Worm (Caenorhabditis elegans) whole organism, L4 larva: ENCODE results near the gene dars-2.

Source experiments
- F44E2.7 ChIP-seq: fragments of 200-800 bp; sonication (Bioruptor generic); IDR thresholded peaks from 2 replicates; pipeline ENCODE4 v2.1.2; 2022; ENCODE audit warnings: missing genetic modification characterization, missing compliant biosample characterization
- F49E8.2 ChIP-seq: sonication (generic microtip); optimal IDR thresholded peaks from 2 replicates; lab custom pipeline; 2016; ENCODE audit warnings: missing compliant biosample characterization, mild to moderate bottlenecking, missing genetic modification characterization, borderline replicate concordance
- T20F7.1 ChIP-seq: fragments of 200-800 bp; sonication (Bioruptor generic); optimal IDR thresholded peaks from 2 replicates; lab custom pipeline; 2018; ENCODE audit warnings: mild to moderate bottlenecking, missing genetic modification characterization, missing compliant biosample characterization
- T26A8.4 ChIP-seq: fragments of 200-800 bp; sonication (Bioruptor generic); IDR thresholded peaks from 2 replicates; pipeline ENCODE4 v1.3.6; 2022; ENCODE audit warnings: missing genetic modification characterization, missing compliant biosample characterization
- Y75B8A.6 ChIP-seq: fragments of 200-800 bp; sonication (Bioruptor generic); IDR thresholded peaks from 2 replicates; pipeline ENCODE4 v1.3.6; 2022; ENCODE audit warnings: missing genetic modification reagents, missing genetic modification characterization, missing compliant biosample characterization
- ZK337.2 ChIP-seq: fragments of 200-800 bp; sonication (Bioruptor generic); IDR thresholded peaks from 2 replicates; pipeline ENCODE4 v1.3.6; 2022; ENCODE audit warnings: missing genetic modification reagents, missing genetic modification characterization, missing compliant biosample characterization
- ZK546.5 ChIP-seq, 2 experiments: sonication (generic microtip); optimal IDR thresholded peaks; 2 replicates each; lab custom pipeline; 2017; ENCODE audit warnings: missing biosample characterization in 2 of 2, missing genetic modification characterization in 2 of 2
- aha-1 ChIP-seq: fragments of 150-350 bp; peaks from one replicate; lab custom pipeline; 2014; ENCODE audit warnings: missing biosample characterization, missing genetic modification characterization
- attf-4 ChIP-seq: sonication (generic microtip); optimal IDR thresholded peaks from 3 replicates; lab custom pipeline; 2017; ENCODE audit warnings: missing biosample characterization, missing genetic modification characterization
- ceh-20 ChIP-seq: fragments of 200-800 bp; sonication (Bioruptor generic); IDR thresholded peaks from 2 replicates; pipeline ENCODE4 v1.3.6; 2022; ENCODE audit warnings: missing genetic modification reagents, missing genetic modification characterization, missing compliant biosample characterization
- ceh-44 ChIP-seq: fragments of 200-800 bp; sonication (Bioruptor generic); IDR thresholded peaks from 2 replicates; pipeline ENCODE4 v1.3.6; 2022; ENCODE audit warnings: missing genetic modification reagents, missing genetic modification characterization, missing compliant biosample characterization
- ceh-82 ChIP-seq: sonication (generic microtip); optimal IDR thresholded peaks from 2 replicates; lab custom pipeline; 2017; ENCODE audit warnings: missing biosample characterization, missing genetic modification characterization
- ces-1 ChIP-seq: fragments of 150-350 bp; sonication (generic microtip); optimal IDR thresholded peaks from 4 replicates; lab custom pipeline; 2014; ENCODE audit warnings: missing biosample characterization, missing genetic modification reagents, missing genetic modification characterization
- daf-16 ChIP-seq, 3 experiments: sonication (generic microtip); optimal IDR thresholded peaks; 2 replicates each; lab custom pipeline; 2016 to 2017; ENCODE audit warnings: missing genetic modification characterization in 3 of 3, missing genetic modification reagents in 3 of 3, mild to moderate bottlenecking in 2 of 3, missing compliant biosample characterization in 2 of 3, missing biosample characterization in 1 of 3, moderate library complexity in 1 of 3
- dmd-6 ChIP-seq: fragments of 200-800 bp; sonication (Bioruptor generic); IDR thresholded peaks from 2 replicates; pipeline ENCODE4 v1.3.6; 2022; ENCODE audit warnings: missing genetic modification reagents, missing genetic modification characterization, missing compliant biosample characterization
- dpl-1 ChIP-seq: fragments of 150-350 bp; optimal IDR thresholded peaks from 2 replicates; lab custom pipeline; 2014; ENCODE audit warnings: missing biosample characterization, missing genetic modification reagents, missing genetic modification characterization
- duxl-1 ChIP-seq: sonication (generic microtip); optimal IDR thresholded peaks from 2 replicates; lab custom pipeline; 2016; ENCODE audit warnings: mild to moderate bottlenecking, missing genetic modification characterization, moderate library complexity, missing compliant biosample characterization; ENCODE audit not compliant: poor library complexity
- fkh-10 ChIP-seq: fragments of 150-350 bp; optimal IDR thresholded peaks from 2 replicates; lab custom pipeline; 2014; ENCODE audit warnings: missing biosample characterization, missing genetic modification reagents, missing genetic modification characterization
- hmg-1.1 ChIP-seq: fragments of 200-800 bp; sonication (Bioruptor generic); IDR thresholded peaks from 2 replicates; pipeline ENCODE4 v1.3.6; 2022; ENCODE audit warnings: missing genetic modification reagents, missing genetic modification characterization, missing compliant biosample characterization
- lim-7 ChIP-seq: fragments of 200-800 bp; sonication (Bioruptor generic); IDR thresholded peaks from 2 replicates; pipeline ENCODE4 v1.3.6; 2022; ENCODE audit warnings: missing genetic modification characterization, missing compliant biosample characterization
- lin-38 ChIP-seq: fragments of 200-800 bp; sonication (Bioruptor generic); IDR thresholded peaks from 2 replicates; pipeline ENCODE4 v1.3.6; 2022; ENCODE audit warnings: missing genetic modification reagents, missing genetic modification characterization, missing compliant biosample characterization
- lin-39 ChIP-seq: fragments of 150-350 bp; optimal IDR thresholded peaks from 2 replicates; lab custom pipeline; 2014; ENCODE audit warnings: missing biosample characterization, missing genetic modification reagents, missing genetic modification characterization
- madf-5 ChIP-seq, 2 experiments: fragments of 200-800 bp; sonication (Bioruptor generic); IDR thresholded peaks; 2 replicates each; pipeline ENCODE4 v1.3.6; 2022; ENCODE audit warnings: missing compliant biosample characterization in 2 of 2, missing genetic modification characterization in 2 of 2
- madf-9 ChIP-seq: fragments of 200-800 bp; sonication (Bioruptor generic); conservative IDR thresholded peaks from 2 replicates; pipeline ENCODE4 v1.3.6; 2022; ENCODE audit warnings: missing genetic modification reagents, missing genetic modification characterization, missing compliant biosample characterization
- mdt-29 ChIP-seq: fragments of 200-800 bp; sonication (Bioruptor generic); IDR thresholded peaks from 2 replicates; pipeline ENCODE4 v1.3.6; 2022; ENCODE audit warnings: missing genetic modification reagents, missing genetic modification characterization, missing compliant biosample characterization
- mep-1 ChIP-seq: fragments of 150-350 bp; sonication (generic microtip); optimal IDR thresholded peaks from 3 replicates; lab custom pipeline; 2014; ENCODE audit warnings: missing biosample characterization, missing genetic modification characterization
- mes-2 ChIP-seq: sonication (generic microtip); optimal IDR thresholded peaks from 2 replicates; lab custom pipeline; 2016; ENCODE audit warnings: missing genotype, mild to moderate bottlenecking, missing genetic modification characterization, missing compliant biosample characterization; ENCODE audit not compliant: poor library complexity, severe bottlenecking
- mxl-2 ChIP-seq: fragments of 200-800 bp; sonication (Bioruptor generic); conservative IDR thresholded peaks from 2 replicates; pipeline ENCODE4 v1.3.6; 2022; ENCODE audit warnings: missing genetic modification reagents, missing genetic modification characterization, missing compliant biosample characterization
- nhr-10 ChIP-seq: fragments of 150-350 bp; optimal IDR thresholded peaks from 2 replicates; lab custom pipeline; 2014; ENCODE audit warnings: missing biosample characterization, missing genetic modification characterization
- nhr-102 ChIP-seq: sonication (generic microtip); optimal IDR thresholded peaks from 2 replicates; lab custom pipeline; 2016; ENCODE audit warnings: mild to moderate bottlenecking, missing genetic modification characterization, moderate library complexity, missing compliant biosample characterization
- nhr-11 ChIP-seq: fragments of 150-350 bp; optimal IDR thresholded peaks from 2 replicates; lab custom pipeline; 2014; ENCODE audit warnings: missing biosample characterization, missing genetic modification characterization
- nhr-237 ChIP-seq: sonication (generic microtip); optimal IDR thresholded peaks from 2 replicates; lab custom pipeline; 2017; ENCODE audit warnings: missing biosample characterization, missing genetic modification characterization
- nhr-28 ChIP-seq: fragments of 150-350 bp; optimal IDR thresholded peaks from 2 replicates; lab custom pipeline; 2014; ENCODE audit warnings: missing biosample characterization, missing genetic modification characterization
- nhr-42 ChIP-seq: fragments of 200-800 bp; sonication (Bioruptor generic); IDR thresholded peaks from 2 replicates; pipeline ENCODE4 v1.3.6; 2022; ENCODE audit warnings: missing genetic modification characterization, missing compliant biosample characterization
- nhr-6 ChIP-seq: fragments of 150-350 bp; optimal IDR thresholded peaks from 2 replicates; lab custom pipeline; 2014; ENCODE audit warnings: missing biosample characterization, missing genetic modification characterization
- nhr-77 ChIP-seq: fragments of 150-350 bp; optimal IDR thresholded peaks from 2 replicates; lab custom pipeline; 2014; ENCODE audit warnings: missing biosample characterization, missing genetic modification characterization
- php-3 ChIP-seq: fragments of 200-800 bp; sonication (Bioruptor generic); IDR thresholded peaks from 2 replicates; pipeline ENCODE4 v1.3.6; 2022; ENCODE audit warnings: missing genetic modification reagents, missing genetic modification characterization, missing compliant biosample characterization
- rbr-2 ChIP-seq: sonication (generic microtip); optimal IDR thresholded peaks from 2 replicates; lab custom pipeline; 2016; ENCODE audit warnings: missing genotype, missing genetic modification characterization, missing compliant biosample characterization
- snpc-4 ChIP-seq: fragments of 150-350 bp; optimal IDR thresholded peaks from 2 replicates; lab custom pipeline; 2014; ENCODE audit warnings: missing biosample characterization, missing genetic modification characterization
- spr-3 ChIP-seq: fragments of 200-800 bp; sonication (Bioruptor generic); optimal IDR thresholded peaks from 2 replicates; lab custom pipeline; 2018; ENCODE audit warnings: mild to moderate bottlenecking, missing genetic modification characterization, missing compliant biosample characterization
- tag-97 ChIP-seq: fragments of 200-800 bp; sonication (Bioruptor generic); IDR thresholded peaks from 2 replicates; pipeline ENCODE4 v1.3.6; 2022; ENCODE audit warnings: missing genetic modification characterization, missing compliant biosample characterization
- ztf-11 ChIP-seq: fragments of 150-350 bp; optimal IDR thresholded peaks from 2 replicates; lab custom pipeline; 2014; ENCODE audit warnings: missing biosample characterization, missing genetic modification characterization
- ztf-7 ChIP-seq: fragments of 150-350 bp; optimal IDR thresholded peaks from 2 replicates; lab custom pipeline; 2014; ENCODE audit warnings: missing biosample characterization, missing genetic modification characterization

The dars-2 gene

DNA sequence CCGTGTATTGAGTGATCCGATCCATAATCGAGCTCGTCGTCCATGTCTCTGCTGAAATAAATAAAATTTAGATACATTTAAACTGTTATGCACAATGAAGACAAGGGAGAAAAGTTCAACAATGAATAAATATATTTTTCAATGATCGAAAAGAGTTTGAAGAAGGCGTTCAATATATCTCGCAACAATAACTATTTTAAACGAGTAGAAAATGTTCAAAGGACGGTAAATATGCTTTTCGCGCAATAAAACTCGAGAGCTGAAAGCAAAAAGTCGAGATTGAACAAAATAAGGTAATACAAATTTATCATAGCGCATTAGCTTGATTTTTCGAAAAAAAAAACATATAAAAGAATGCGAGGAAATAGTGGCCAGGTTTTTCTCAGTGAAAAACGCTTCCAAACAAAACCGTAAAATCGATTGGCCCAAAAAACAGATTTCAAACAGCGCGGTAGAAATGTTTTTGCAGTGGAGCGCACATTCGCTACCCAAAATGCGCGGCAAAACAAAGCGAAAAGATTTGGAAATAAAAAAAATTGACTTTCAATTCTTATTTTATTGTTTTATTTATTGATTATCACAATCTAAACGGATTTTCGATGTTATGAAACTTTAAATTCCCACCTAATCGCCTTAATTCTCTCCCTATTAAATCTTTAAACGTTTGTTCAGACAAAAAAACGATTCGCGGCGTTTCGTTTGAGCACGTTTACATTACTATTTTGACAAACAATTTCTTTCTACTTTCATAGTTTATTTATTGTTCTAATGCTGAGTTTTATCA is 7.5 kb upstream of the dars-2 start, which contains the start of the genes kup-1 and F10C2.4:
TSS of gene kup-1 (minus strand) at position 51 of the 784 bp plus-strand sequence.
TSS of gene F10C2.4 (plus strand) at position 734 of the 784 bp plus-strand sequence.
- TF ChIP-seq hmg-1.1 (GFP tag; lab: Robert Waterston, UW) (no peak), mxl-2 (GFP tag; lab: Robert Waterston, UW) (no peak), ceh-20 (GFP tag; lab: Robert Waterston, UW) (no peak), nhr-6 (tag; lab: Kevin White, UChicago) (peak; percentile 88), aha-1 (tag; lab: Kevin White, UChicago) (peak; percentile 78), lin-38 (GFP tag; lab: Robert Waterston, UW) (peak; percentile 88), madf-5 (GFP tag; IDR thresholded peaks at IDR 0.05; lab: Robert Waterston, UW) (no peak), ZK546.5 (tag; optimal IDR thresholded peaks at IDR 0.05; lab: Kevin White, UChicago) (no peak), nhr-42 (GFP tag; lab: Robert Waterston, UW) (no peak), tag-97 (GFP tag; lab: Robert Waterston, UW) (no peak), nhr-237 (no peak), dpl-1 (GFP tag; lab: Kevin White, UChicago) (peak; percentile 91), F44E2.7 (GFP tag; lab: Robert Waterston, UW) (no peak), nhr-28 (tag; lab: Kevin White, UChicago) (peak; percentile 23), nhr-11 (tag; lab: Kevin White, UChicago) (peak; percentile 16), ztf-11 (tag; lab: Kevin White, UChicago) (no peak), T26A8.4 (GFP tag; lab: Robert Waterston, UW) (no peak), php-3 (no peak), madf-9 (GFP tag; lab: Robert Waterston, UW) (no peak), F49E8.2 (tag; lab: Kevin White, UChicago) (no peak), duxl-1 (tag; lab: Kevin White, UChicago) (no peak), rbr-2 (tag; lab: Kevin White, UChicago) (peak; percentile 28), Y75B8A.6 (GFP tag; lab: Robert Waterston, UW) (no peak), T20F7.1 (peak; percentile 60), mes-2 (peak; percentile 51), daf-16 (GFP tag; optimal IDR thresholded peaks at IDR 0.05; lab: Kevin White, UChicago) (no peak), daf-16 (tag; optimal IDR thresholded peaks at IDR 0.05; lab: Kevin White, UChicago) (peak; percentile 17)

DNA sequence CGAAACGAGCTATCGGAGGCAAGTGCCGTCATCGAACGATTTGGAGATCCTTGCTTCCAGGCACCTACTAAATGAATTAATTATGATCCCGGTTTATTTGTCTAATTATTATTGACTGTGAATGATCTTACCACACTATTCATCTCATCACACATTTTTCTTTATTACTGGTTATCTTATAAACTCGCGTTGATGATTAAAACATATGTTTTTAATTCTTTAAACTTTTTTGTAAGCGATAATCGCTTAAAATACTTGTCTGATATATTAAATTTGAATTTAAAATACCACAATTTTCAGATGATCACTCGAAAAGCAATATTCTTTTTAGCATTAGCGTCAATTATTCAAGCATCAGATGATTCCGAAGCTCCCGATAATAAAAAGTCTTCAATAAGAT is 3.4 kb upstream of the dars-2 start, which contains the start of gene F10C2.5:
TSS of gene F10C2.5 (plus strand) at position 301 of the 400 bp plus-strand sequence.
- TF ChIP-seq attf-4 (tag; lab: Kevin White, UChicago) = no peak
- no peak for TF ChIP-seq ZK546.5 (tag; optimal IDR thresholded peaks at IDR 0.05; lab: Kevin White, UChicago)
- no peak for TF ChIP-seq dpl-1 (GFP tag; lab: Kevin White, UChicago)
- no peak for TF ChIP-seq ztf-7 (tag; lab: Kevin White, UChicago)
- no peak for TF ChIP-seq aha-1 (tag; lab: Kevin White, UChicago)
- TF ChIP-seq ceh-44 (GFP tag; lab: Robert Waterston, UW) = no peak
- no peak for TF ChIP-seq lim-7 (GFP tag; lab: Robert Waterston, UW)
- TF ChIP-seq spr-3 (GFP tag; lab: Kevin White, UChicago) = no peak

DNA sequence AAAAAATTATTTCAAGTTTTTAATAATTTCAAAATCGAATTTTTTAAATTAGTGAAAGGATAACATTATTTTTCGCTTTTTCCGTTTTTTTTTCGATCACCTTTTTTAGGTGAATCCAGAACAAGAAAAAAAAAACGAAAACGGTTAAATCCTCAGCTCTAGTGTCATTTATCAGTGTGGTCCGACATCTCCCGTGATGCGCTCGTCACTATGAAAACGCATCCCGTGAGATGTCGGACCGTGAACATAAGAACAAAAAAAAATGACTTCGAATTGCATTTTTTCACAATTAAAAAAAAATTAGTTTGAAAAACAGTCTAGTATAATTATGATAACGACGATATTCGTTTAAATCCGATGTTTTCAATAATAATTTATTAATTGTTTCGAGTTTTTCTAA is 810 bp upstream of the dars-2 start:
- no peak for TF ChIP-seq snpc-4 (tag; lab: Kevin White, UChicago)
- TF ChIP-seq rbr-2 (tag; lab: Kevin White, UChicago) = no peak
- no peak for TF ChIP-seq lim-7 (GFP tag; lab: Robert Waterston, UW)
- TF ChIP-seq mxl-2 (GFP tag; lab: Robert Waterston, UW) = no peak

DNA sequence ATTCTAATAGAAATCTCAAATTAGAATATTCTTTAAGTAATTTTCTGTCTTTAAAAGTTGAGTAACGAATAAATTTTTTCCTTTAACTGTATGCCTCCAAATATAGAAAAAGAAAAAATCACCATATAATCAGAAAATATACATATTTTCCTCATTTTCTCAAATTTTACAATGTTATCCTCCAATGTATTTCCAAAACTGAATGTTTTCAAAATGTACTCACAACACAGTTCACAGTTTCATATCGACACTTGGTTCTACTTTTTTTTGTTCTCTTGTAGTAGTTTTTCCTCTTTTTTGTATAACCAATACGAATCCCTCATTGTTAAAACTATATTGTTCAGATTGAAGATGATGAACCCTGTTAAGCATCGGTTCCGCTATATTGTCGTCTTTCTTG is 5.1 kb downstream of the dars-2 start, which contains the start of gene F10C2.7:
TSS of gene F10C2.7 (plus strand) at position 301 of the 400 bp plus-strand sequence.
- no peak for TF ChIP-seq nhr-77 (tag; lab: Kevin White, UChicago)
- no peak for TF ChIP-seq T20F7.1
- TF ChIP-seq mdt-29 = no peak
- TF ChIP-seq ceh-82 (tag; lab: Kevin White, UChicago) = no peak
- TF ChIP-seq mep-1 = no peak
- TF ChIP-seq mes-2 = no peak
- TF ChIP-seq aha-1 (tag; lab: Kevin White, UChicago) = no peak
- no peak for TF ChIP-seq lin-39 (tag; lab: Kevin White, UChicago)
- no peak for TF ChIP-seq nhr-102 (tag; lab: Kevin White, UChicago)
- no peak for TF ChIP-seq nhr-10 (tag; lab: Kevin White, UChicago)
- TF ChIP-seq ZK337.2 = no peak
- TF ChIP-seq fkh-10 (GFP tag; lab: Kevin White, UChicago) = no peak
- TF ChIP-seq nhr-6 (tag; lab: Kevin White, UChicago) = no peak
- no peak for TF ChIP-seq ceh-44 (GFP tag; lab: Robert Waterston, UW)
- TF ChIP-seq dmd-6 = no peak
- no peak for TF ChIP-seq ces-1 (GFP tag; lab: Kevin White, UChicago)
